Worm (Caenorhabditis elegans) whole organism, L1 larva: Measurements from ENCODE around the gene str-77.

Experiments used
- C34B4.2 ChIP-seq: sonication (generic microtip); optimal IDR thresholded peaks from 2 replicates; lab custom pipeline; 2017; ENCODE audit warnings: mild to moderate bottlenecking, missing genetic modification characterization, missing compliant biosample characterization
- Y116A8C.19 ChIP-seq: sonication (generic microtip); optimal IDR thresholded peaks from 2 replicates; lab custom pipeline; 2016; ENCODE audit warnings: missing compliant biosample characterization, missing genetic modification characterization, borderline replicate concordance
- aly-2 ChIP-seq: fragments of 150-350 bp; optimal IDR thresholded peaks from 2 replicates; lab custom pipeline; 2014; ENCODE audit warnings: missing biosample characterization, missing genetic modification characterization
- ceh-82 ChIP-seq, 3 experiments: fragments of 150-350 bp in 1 of 3; sonication (generic microtip) in 2 of 3; optimal IDR thresholded peaks; 2 replicates each; lab custom pipeline; 2014 to 2017; ENCODE audit warnings: missing biosample characterization in 3 of 3, missing genetic modification characterization in 3 of 3
- ces-1 ChIP-seq: fragments of 150-350 bp; optimal IDR thresholded peaks from 2 replicates; lab custom pipeline; 2014; ENCODE audit warnings: missing biosample characterization, missing genetic modification reagents, missing genetic modification characterization
- efl-1 ChIP-seq, 4 experiments: fragments of 150-350 bp; optimal IDR thresholded peaks in 3 of 4; peaks in 1 of 4; 1 replicate in 1 of 4; 2 replicates in 3 of 4; lab custom pipeline; 2014; ENCODE audit warnings: missing biosample characterization in 2 of 4, missing genetic modification characterization in 2 of 4, missing genetic modification reagents in 2 of 4
- efl-3 ChIP-seq: fragments of 200-800 bp; sonication (Bioruptor generic); optimal IDR thresholded peaks from 2 replicates; lab custom pipeline; 2018; ENCODE audit warnings: mild to moderate bottlenecking, missing genetic modification characterization, missing compliant biosample characterization
- egl-13 ChIP-seq: sonication (generic microtip); optimal IDR thresholded peaks from 2 replicates; lab custom pipeline; 2016; ENCODE audit warnings: missing genotype, missing genetic modification reagents, missing genetic modification characterization, missing compliant biosample characterization
- elt-2 ChIP-seq: sonication (generic microtip); optimal IDR thresholded peaks from 2 replicates; lab custom pipeline; 2016; ENCODE audit warnings: missing genetic modification characterization, mild to moderate bottlenecking, inconsistent platforms, missing compliant biosample characterization, missing genetic modification reagents
- elt-3 ChIP-seq, 6 experiments: fragments of 150-350 bp in 1 of 6; sonication (generic microtip); optimal IDR thresholded peaks; 2 replicates each; lab custom pipeline; 2017 to 2018; ENCODE audit warnings: missing biosample characterization in 6 of 6, missing genetic modification characterization in 6 of 6, inconsistent platforms in 1 of 6
- ets-5 ChIP-seq: fragments of 200-800 bp; sonication (Bioruptor generic); IDR thresholded peaks from 2 replicates; pipeline ENCODE4 v1.3.6; 2022; ENCODE audit warnings: missing genetic modification characterization, missing compliant biosample characterization
- fkh-8 ChIP-seq: sonication (generic microtip); optimal IDR thresholded peaks from 2 replicates; lab custom pipeline; 2016; ENCODE audit warnings: mild to moderate bottlenecking, missing genetic modification characterization, missing compliant biosample characterization
- hlh-4 ChIP-seq: sonication (generic microtip); optimal IDR thresholded peaks from 2 replicates; lab custom pipeline; 2016; ENCODE audit warnings: mild to moderate bottlenecking, missing genetic modification characterization, missing compliant biosample characterization
- hpl-2 ChIP-seq: fragments of 150-350 bp; optimal IDR thresholded peaks from 2 replicates; lab custom pipeline; 2014; ENCODE audit warnings: missing biosample characterization, missing genetic modification reagents, missing genetic modification characterization
- irx-1 ChIP-seq: sonication (generic microtip); optimal IDR thresholded peaks from 2 replicates; lab custom pipeline; 2016; ENCODE audit warnings: missing genetic modification characterization, missing compliant biosample characterization
- isw-1 ChIP-seq: fragments of 200-800 bp; sonication (Bioruptor generic); IDR thresholded peaks from 2 replicates; pipeline ENCODE4 v1.3.6; 2022; ENCODE audit warnings: missing genetic modification characterization, missing compliant biosample characterization
- lin-14 ChIP-seq: fragments of 200-800 bp; sonication (Bioruptor generic); optimal IDR thresholded peaks from 2 replicates; lab custom pipeline; 2018; ENCODE audit warnings: mild to moderate bottlenecking, missing genetic modification characterization, moderate library complexity, missing compliant biosample characterization
- lir-3 ChIP-seq: sonication (generic microtip); optimal IDR thresholded peaks from 2 replicates; lab custom pipeline; 2016; ENCODE audit warnings: mild to moderate bottlenecking, missing genetic modification characterization, moderate library complexity, missing compliant biosample characterization; ENCODE audit not compliant: poor library complexity
- mab-9 ChIP-seq: fragments of 200-800 bp; sonication (Bioruptor generic); IDR thresholded peaks from 2 replicates; pipeline ENCODE4 v1.3.6; 2022; ENCODE audit warnings: missing genetic modification reagents, missing genetic modification characterization, missing compliant biosample characterization
- nhr-11 ChIP-seq: fragments of 150-350 bp; optimal IDR thresholded peaks from 2 replicates; lab custom pipeline; 2014; ENCODE audit warnings: missing biosample characterization, missing genetic modification characterization
- nhr-19 ChIP-seq: fragments of 200-800 bp; sonication (Bioruptor generic); conservative IDR thresholded peaks from 2 replicates; pipeline ENCODE4 v1.3.6; 2022; ENCODE audit warnings: missing genetic modification characterization, missing compliant biosample characterization
- nhr-71 ChIP-seq: sonication (generic microtip); optimal IDR thresholded peaks from 2 replicates; lab custom pipeline; 2016; ENCODE audit warnings: mild to moderate bottlenecking, missing genetic modification characterization, moderate library complexity, missing compliant biosample characterization
- nhr-77 ChIP-seq: fragments of 150-350 bp; optimal IDR thresholded peaks from 2 replicates; lab custom pipeline; 2014; ENCODE audit warnings: missing biosample characterization, missing genetic modification characterization
- nhr-85 ChIP-seq: sonication (generic microtip); peaks from one replicate; lab custom pipeline; 2016; ENCODE audit warnings: missing genetic modification characterization, inconsistent platforms, missing compliant biosample characterization
- pax-3 ChIP-seq: fragments of 200-800 bp; sonication (Bioruptor generic); optimal IDR thresholded peaks from 2 replicates; lab custom pipeline; 2018; ENCODE audit warnings: mild to moderate bottlenecking, missing genetic modification characterization, moderate library complexity, missing compliant biosample characterization
- pqm-1 ChIP-seq: sonication (generic microtip); optimal IDR thresholded peaks from 3 replicates; lab custom pipeline; 2017; ENCODE audit warnings: missing biosample characterization, missing genetic modification characterization
- sox-4 ChIP-seq: sonication (generic microtip); optimal IDR thresholded peaks from 2 replicates; lab custom pipeline; 2016; ENCODE audit warnings: missing genetic modification characterization, missing compliant biosample characterization
- tbx-2 ChIP-seq: sonication (generic microtip); optimal IDR thresholded peaks from 2 replicates; lab custom pipeline; 2016; ENCODE audit warnings: missing genetic modification characterization, missing compliant biosample characterization
- tlp-1 ChIP-seq: fragments of 150-350 bp; optimal IDR thresholded peaks from 2 replicates; lab custom pipeline; 2014; ENCODE audit warnings: missing biosample characterization, missing genetic modification characterization
- unc-130 ChIP-seq: fragments of 150-350 bp; optimal IDR thresholded peaks from 2 replicates; lab custom pipeline; 2017; ENCODE audit warnings: missing biosample characterization, missing genetic modification characterization, inconsistent platforms
- unc-86 ChIP-seq: sonication (generic microtip); optimal IDR thresholded peaks from 2 replicates; lab custom pipeline; 2016; ENCODE audit warnings: missing genetic modification characterization, missing compliant biosample characterization
- zag-1 ChIP-seq: fragments of 150-350 bp; optimal IDR thresholded peaks from 2 replicates; lab custom pipeline; 2014; ENCODE audit warnings: missing biosample characterization, missing genetic modification characterization
- zip-4 ChIP-seq: fragments of 200-800 bp; sonication (Bioruptor generic); optimal IDR thresholded peaks from 2 replicates; lab custom pipeline; 2018; ENCODE audit warnings: mild to moderate bottlenecking, missing genetic modification characterization, moderate library complexity, missing compliant biosample characterization
- ztf-4 ChIP-seq: fragments of 150-350 bp; optimal IDR thresholded peaks from 2 replicates; lab custom pipeline; 2014; ENCODE audit warnings: missing biosample characterization, missing genetic modification characterization

The str-77 gene

DNA sequence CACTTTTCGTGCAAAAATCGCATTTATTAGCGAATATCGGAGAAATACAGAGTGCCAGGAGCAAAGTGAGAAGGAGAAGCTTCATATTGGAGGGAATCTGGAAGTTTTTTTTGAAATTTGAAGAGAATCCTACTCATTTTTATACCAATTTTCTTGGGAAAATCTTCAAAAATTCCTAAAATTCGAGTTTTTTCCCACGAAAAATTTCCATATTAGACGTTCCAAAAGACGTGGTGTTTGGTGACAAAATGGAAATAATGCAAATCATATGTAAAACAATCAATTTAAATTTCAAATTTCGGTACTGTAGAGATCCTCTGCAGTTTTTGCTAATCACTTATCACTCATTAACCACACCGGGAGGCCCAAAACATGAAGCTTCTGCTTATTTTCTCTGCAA, 33.9 kb upstream of the str-77 start, which contains the start of the genes F59A1.16 and F59A1.6:
Gene F59A1.16 (minus strand): TSS at position 101 of the 400 bp plus-strand sequence.
Gene F59A1.6 (plus strand): TSS at position 285 of the 400 bp plus-strand sequence.
- TF ChIP-seq unc-130 (tag; lab: Kevin White, UChicago) (no peak), lir-3 (tag; lab: Kevin White, UChicago) (no peak), nhr-85 (tag; lab: Kevin White, UChicago) (no peak), egl-13 (no peak), tbx-2 (tag; lab: Kevin White, UChicago) (no peak), zip-4 (GFP tag; lab: Kevin White, UChicago) (no peak), hpl-2 (GFP tag; lab: Kevin White, UChicago) (no peak), tlp-1 (no peak)

DNA sequence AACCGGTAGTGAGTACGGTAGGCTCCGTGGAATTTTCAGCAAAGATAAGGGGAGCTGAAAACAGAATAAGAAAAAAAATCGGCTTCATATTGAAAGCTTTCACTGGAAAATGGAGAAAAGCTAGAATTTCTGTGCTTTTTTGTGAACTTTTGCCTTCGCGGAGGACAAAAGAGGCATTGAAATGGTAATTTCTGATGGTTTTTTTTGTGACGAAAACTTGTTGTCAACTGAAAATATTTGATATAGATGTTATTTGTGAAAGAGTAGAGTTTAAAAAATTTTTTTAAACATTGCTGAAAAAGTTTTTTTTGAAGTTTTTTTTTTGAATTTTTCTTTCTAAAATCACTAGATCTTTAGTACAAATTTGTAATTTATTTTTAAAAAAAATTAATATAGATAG, 31.9 kb upstream of the str-77 start, which contains the start of gene F59A1.18:
Gene F59A1.18 (minus strand): TSS at position 101 of the 400 bp plus-strand sequence.
- TF ChIP-seq lin-14 (GFP tag; lab: Kevin White, UChicago) (no peak), ceh-82 (tag; optimal IDR thresholded peaks at IDR 0.05; lab: Kevin White, UChicago) (no peak), nhr-85 (tag; lab: Kevin White, UChicago) (no peak), ztf-4 (tag; lab: Kevin White, UChicago) (no peak), efl-3 (no peak), nhr-77 (tag; lab: Kevin White, UChicago) (no peak), unc-86 (no peak), irx-1 (tag; lab: Kevin White, UChicago) (no peak), hlh-4 (tag; lab: Kevin White, UChicago) (no peak), aly-2 (tag; lab: Kevin White, UChicago) (no peak)

DNA sequence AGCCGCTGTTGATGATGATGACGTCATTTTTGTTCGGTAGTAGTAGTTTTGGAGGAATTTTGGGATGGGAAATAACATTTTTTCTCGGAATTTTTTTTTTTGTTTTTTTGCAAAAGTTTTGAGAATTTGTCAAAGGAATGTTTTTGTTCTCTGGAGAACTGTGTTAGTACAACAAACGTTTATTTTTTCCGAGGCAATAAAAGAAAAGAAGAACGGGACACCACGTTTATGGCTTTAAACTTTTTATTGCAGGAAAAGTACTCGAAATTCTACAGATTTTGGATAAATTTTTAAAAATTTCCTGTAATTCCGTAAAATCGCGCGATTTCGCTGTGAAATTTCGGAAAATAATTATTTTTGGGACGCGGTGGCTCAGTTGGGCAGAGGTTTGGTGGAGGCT, 27.8 kb upstream of the str-77 start, which contains the start of gene F59A1.13:
Gene F59A1.13 (minus strand): TSS at position 101 of the 400 bp plus-strand sequence.
- TF ChIP-seq C34B4.2 (tag; lab: Kevin White, UChicago) (no peak), fkh-8 (tag; lab: Kevin White, UChicago) (no peak), ztf-4 (tag; lab: Kevin White, UChicago) (no peak), isw-1 (GFP tag; lab: Robert Waterston, UW) (no peak), pax-3 (tag; lab: Kevin White, UChicago) (no peak), mab-9 (no peak), unc-130 (tag; lab: Kevin White, UChicago) (no peak), ces-1 (GFP tag; lab: Kevin White, UChicago) (no peak), nhr-19 (GFP tag; lab: Robert Waterston, UW) (no peak), nhr-11 (tag; lab: Kevin White, UChicago) (no peak), ets-5 (no peak), efl-1 (optimal IDR thresholded peaks at IDR 0.05; lab: Kevin White, UChicago) (no peak), efl-1 (GFP tag; optimal IDR thresholded peaks at IDR 0.05 in 1 of 2; lab: Kevin White, UChicago) (no peak), Y116A8C.19 (tag; lab: Kevin White, UChicago) (no peak), aly-2 (tag; lab: Kevin White, UChicago) (no peak), elt-2 (tag; lab: Kevin White, UChicago) (no peak), tbx-2 (tag; lab: Kevin White, UChicago) (no peak), nhr-71 (tag; lab: Kevin White, UChicago) (no peak), zag-1 (tag; lab: Kevin White, UChicago) (no peak), sox-4 (tag; lab: Kevin White, UChicago) (no peak)
- TF ChIP-seq, all 84 proteins: peak for 0

DNA sequence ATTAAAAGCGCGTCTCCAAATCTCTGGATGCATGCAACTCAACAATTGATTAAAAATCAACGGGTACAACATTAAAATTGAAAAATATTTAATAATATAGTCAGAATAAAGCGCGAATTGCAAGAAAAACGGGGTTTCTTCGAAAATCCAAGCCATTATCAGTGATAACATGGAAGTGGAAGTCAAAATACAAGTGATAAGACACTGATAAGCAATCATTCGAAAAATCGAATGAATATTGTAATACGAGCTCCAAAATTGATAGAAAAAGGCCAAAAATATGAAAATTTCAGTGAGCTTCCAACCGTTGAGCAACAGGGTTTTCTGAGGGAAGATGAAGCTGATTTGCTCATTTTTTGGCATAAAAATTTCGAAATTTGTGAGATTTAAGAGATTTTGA, 24.5 kb upstream of the str-77 start:
- peak; percentile 50 for TF ChIP-seq elt-2 (tag; lab: Kevin White, UChicago)
- peak; percentile 33 for TF ChIP-seq pqm-1 (tag; lab: Kevin White, UChicago)
- no peak for TF ChIP-seq elt-3 (tag; optimal IDR thresholded peaks at IDR 0.05; lab: Kevin White, UChicago)
